Worm (Caenorhabditis elegans) whole organism, L4 larva: ENCODE measurements around the gene T15B7.15.

Source experiments
- F26F4.8 ChIP-seq: fragments of 200-800 bp; sonication (Bioruptor generic); conservative IDR thresholded peaks from 2 replicates; pipeline ENCODE4 v1.3.6; 2022; ENCODE audit warnings: missing genetic modification characterization, missing compliant biosample characterization
- R02D3.7 ChIP-seq: fragments of 150-350 bp; sonication (generic microtip); optimal IDR thresholded peaks from 3 replicates; lab custom pipeline; 2014; ENCODE audit warnings: missing biosample characterization, missing genetic modification characterization
- T20F7.1 ChIP-seq: fragments of 200-800 bp; sonication (Bioruptor generic); optimal IDR thresholded peaks from 2 replicates; lab custom pipeline; 2018; ENCODE audit warnings: mild to moderate bottlenecking, missing genetic modification characterization, missing compliant biosample characterization
- Y105C5A.15 ChIP-seq: fragments of 200-800 bp; sonication (Bioruptor generic); IDR thresholded peaks from 2 replicates; pipeline ENCODE4 v1.3.6; 2022; ENCODE audit warnings: missing genetic modification characterization, missing compliant biosample characterization
- Y48G9A.11 ChIP-seq: fragments of 200-800 bp; sonication (Bioruptor generic); IDR thresholded peaks from 2 replicates; pipeline ENCODE4 v1.3.6; 2022; ENCODE audit warnings: missing genetic modification reagents, missing genetic modification characterization, missing compliant biosample characterization
- Y5F2A.4 ChIP-seq: fragments of 200-800 bp; sonication (Bioruptor generic); optimal IDR thresholded peaks from 2 replicates; lab custom pipeline; 2018; ENCODE audit warnings: mild to moderate bottlenecking, missing genetic modification characterization, missing compliant biosample characterization
- aha-1 ChIP-seq: fragments of 150-350 bp; peaks from one replicate; lab custom pipeline; 2014; ENCODE audit warnings: missing biosample characterization, missing genetic modification characterization
- aly-2 ChIP-seq: sonication (generic microtip); optimal IDR thresholded peaks from 2 replicates; lab custom pipeline; 2018; ENCODE audit warnings: missing biosample characterization, missing genetic modification characterization
- ceh-28 ChIP-seq: fragments of 150-350 bp; optimal IDR thresholded peaks from 2 replicates; lab custom pipeline; 2014; ENCODE audit warnings: missing biosample characterization, missing genetic modification reagents, missing genetic modification characterization
- ceh-32 ChIP-seq: sonication (generic microtip); optimal IDR thresholded peaks from 2 replicates; lab custom pipeline; 2016; ENCODE audit warnings: mild to moderate bottlenecking, missing genetic modification characterization, missing compliant biosample characterization; ENCODE audit not compliant: poor library complexity
- ceh-82 ChIP-seq: sonication (generic microtip); optimal IDR thresholded peaks from 2 replicates; lab custom pipeline; 2017; ENCODE audit warnings: missing biosample characterization, missing genetic modification characterization
- ces-1 ChIP-seq: fragments of 150-350 bp; sonication (generic microtip); optimal IDR thresholded peaks from 4 replicates; lab custom pipeline; 2014; ENCODE audit warnings: missing biosample characterization, missing genetic modification reagents, missing genetic modification characterization
- ctbp-1 ChIP-seq: fragments of 200-800 bp; sonication (Bioruptor generic); IDR thresholded peaks from 2 replicates; pipeline ENCODE4 v1.3.6; 2022; ENCODE audit warnings: missing genetic modification reagents, missing genetic modification characterization, missing compliant biosample characterization
- daf-12 ChIP-seq: fragments of 150-350 bp; optimal IDR thresholded peaks from 2 replicates; lab custom pipeline; 2014; ENCODE audit warnings: missing biosample characterization, missing genetic modification reagents, missing genetic modification characterization
- daf-16 ChIP-seq, 3 experiments: sonication (generic microtip); optimal IDR thresholded peaks; 2 replicates each; lab custom pipeline; 2016 to 2017; ENCODE audit warnings: missing genetic modification characterization in 3 of 3, missing genetic modification reagents in 3 of 3, mild to moderate bottlenecking in 2 of 3, missing compliant biosample characterization in 2 of 3, missing biosample characterization in 1 of 3, moderate library complexity in 1 of 3
- dmd-6 ChIP-seq: fragments of 200-800 bp; sonication (Bioruptor generic); IDR thresholded peaks from 2 replicates; pipeline ENCODE4 v1.3.6; 2022; ENCODE audit warnings: missing genetic modification reagents, missing genetic modification characterization, missing compliant biosample characterization
- dpl-1 ChIP-seq: fragments of 150-350 bp; optimal IDR thresholded peaks from 2 replicates; lab custom pipeline; 2014; ENCODE audit warnings: missing biosample characterization, missing genetic modification reagents, missing genetic modification characterization
- dve-1 ChIP-seq: sonication (generic microtip); optimal IDR thresholded peaks from 2 replicates; lab custom pipeline; 2017; ENCODE audit warnings: antibody characterized with exemption, mild to moderate bottlenecking, missing genetic modification characterization, missing compliant biosample characterization; ENCODE audit not compliant: insufficient read depth
- egl-27 ChIP-seq: sonication (generic microtip); optimal IDR thresholded peaks from 3 replicates; lab custom pipeline; 2017; ENCODE audit warnings: missing biosample characterization, missing genetic modification reagents, missing genetic modification characterization
- egl-43 ChIP-seq: fragments of 200-800 bp; sonication (Bioruptor generic); IDR thresholded peaks from 2 replicates; pipeline ENCODE4 v1.3.6; 2022; ENCODE audit warnings: missing genetic modification reagents, missing genetic modification characterization, missing compliant biosample characterization
- hif-1 ChIP-seq, 2 experiments: sonication (generic microtip); optimal IDR thresholded peaks; 2 replicates each; lab custom pipeline; 2016 to 2017; ENCODE audit warnings: missing compliant biosample characterization in 2 of 2, missing genetic modification characterization in 2 of 2, missing genetic modification reagents in 2 of 2, missing genotype in 2 of 2, mild to moderate bottlenecking in 1 of 2
- hlh-11 ChIP-seq: fragments of 200-800 bp; sonication (Bioruptor generic); optimal IDR thresholded peaks from 2 replicates; lab custom pipeline; 2018; ENCODE audit warnings: mild to moderate bottlenecking, missing genetic modification characterization, missing compliant biosample characterization
- lim-7 ChIP-seq: fragments of 200-800 bp; sonication (Bioruptor generic); IDR thresholded peaks from 2 replicates; pipeline ENCODE4 v1.3.6; 2022; ENCODE audit warnings: missing genetic modification characterization, missing compliant biosample characterization
- lin-1 ChIP-seq: fragments of 200-800 bp; sonication (Bioruptor generic); IDR thresholded peaks from 2 replicates; pipeline ENCODE4 v1.3.6; 2022; ENCODE audit warnings: missing genetic modification reagents, missing genetic modification characterization, missing compliant biosample characterization
- madf-5 ChIP-seq, 2 experiments: fragments of 200-800 bp; sonication (Bioruptor generic); IDR thresholded peaks; 2 replicates each; pipeline ENCODE4 v1.3.6; 2022; ENCODE audit warnings: missing compliant biosample characterization in 2 of 2, missing genetic modification characterization in 2 of 2
- mdl-1 ChIP-seq, 2 experiments: fragments of 150-350 bp in 1 of 2; sonication (generic microtip) in 1 of 2; optimal IDR thresholded peaks; 2 replicates each; lab custom pipeline; 2014 to 2017; ENCODE audit warnings: missing biosample characterization in 2 of 2, missing genetic modification characterization in 2 of 2
- mes-2 ChIP-seq: sonication (generic microtip); optimal IDR thresholded peaks from 2 replicates; lab custom pipeline; 2016; ENCODE audit warnings: missing genotype, mild to moderate bottlenecking, missing genetic modification characterization, missing compliant biosample characterization; ENCODE audit not compliant: poor library complexity, severe bottlenecking
- nhr-10 ChIP-seq: fragments of 150-350 bp; optimal IDR thresholded peaks from 2 replicates; lab custom pipeline; 2014; ENCODE audit warnings: missing biosample characterization, missing genetic modification characterization
- nhr-111 ChIP-seq: fragments of 200-800 bp; sonication (Bioruptor generic); optimal IDR thresholded peaks from 2 replicates; lab custom pipeline; 2018; ENCODE audit warnings: mild to moderate bottlenecking, missing genetic modification characterization, missing compliant biosample characterization
- nhr-28 ChIP-seq: fragments of 150-350 bp; optimal IDR thresholded peaks from 2 replicates; lab custom pipeline; 2014; ENCODE audit warnings: missing biosample characterization, missing genetic modification characterization
- pha-4 ChIP-seq, 2 experiments: fragments of 150-350 bp in 1 of 2; fragments of 200-800 bp in 1 of 2; sonication (Bioruptor generic) in 1 of 2; IDR thresholded peaks in 1 of 2; optimal IDR thresholded peaks in 1 of 2; 2 replicates each; pipeline versions ENCODE4 v1.3.6 to Lab custom; 2014 to 2022; ENCODE audit warnings: missing genetic modification characterization in 2 of 2, missing genetic modification reagents in 2 of 2, missing biosample characterization in 1 of 2, missing compliant biosample characterization in 1 of 2
- pqm-1 ChIP-seq: sonication (generic microtip); optimal IDR thresholded peaks from 2 replicates; lab custom pipeline; 2017; ENCODE audit warnings: missing biosample characterization, missing genetic modification characterization
- sdz-12 ChIP-seq: fragments of 200-800 bp; sonication (Bioruptor generic); optimal IDR thresholded peaks from 2 replicates; lab custom pipeline; 2018; ENCODE audit warnings: mild to moderate bottlenecking, missing genetic modification characterization, missing compliant biosample characterization
- set-16 ChIP-seq: fragments of 200-800 bp; sonication (Bioruptor generic); IDR thresholded peaks from 2 replicates; pipeline ENCODE4 v1.3.6; 2022; ENCODE audit warnings: missing genetic modification reagents, missing genetic modification characterization, missing compliant biosample characterization
- snpc-1.2 ChIP-seq: fragments of 200-800 bp; sonication (Bioruptor generic); IDR thresholded peaks from 2 replicates; pipeline ENCODE4 v1.3.6; 2022; ENCODE audit warnings: missing genetic modification reagents, missing genetic modification characterization, missing compliant biosample characterization
- snpc-4 ChIP-seq: fragments of 150-350 bp; optimal IDR thresholded peaks from 2 replicates; lab custom pipeline; 2014; ENCODE audit warnings: missing biosample characterization, missing genetic modification characterization
- tra-1 ChIP-seq: fragments of 200-800 bp; sonication (Bioruptor generic); IDR thresholded peaks from 2 replicates; pipeline ENCODE4 v1.3.6; 2022; ENCODE audit warnings: missing genetic modification reagents, missing genetic modification characterization, missing compliant biosample characterization
- unc-130 ChIP-seq: sonication (generic microtip); optimal IDR thresholded peaks from 2 replicates; lab custom pipeline; 2016; ENCODE audit warnings: missing genetic modification reagents, missing genetic modification characterization, missing compliant biosample characterization
- vab-7 ChIP-seq: fragments of 200-800 bp; sonication (Bioruptor generic); IDR thresholded peaks from 2 replicates; pipeline ENCODE4 v1.3.6; 2022; ENCODE audit warnings: missing genetic modification reagents, missing genetic modification characterization, missing compliant biosample characterization
- zag-1 ChIP-seq: fragments of 150-350 bp; optimal IDR thresholded peaks from 2 replicates; lab custom pipeline; 2014; ENCODE audit warnings: missing biosample characterization, missing genetic modification characterization
- zfp-2 ChIP-seq: sonication (generic microtip); optimal IDR thresholded peaks from 2 replicates; lab custom pipeline; 2016; ENCODE audit warnings: mild to moderate bottlenecking, missing genetic modification characterization, missing compliant biosample characterization
- zfp-3 ChIP-seq: fragments of 200-800 bp; sonication (Bioruptor generic); conservative IDR thresholded peaks from 2 replicates; pipeline ENCODE4 v1.3.6; 2022; ENCODE audit warnings: missing genetic modification reagents, missing genetic modification characterization, missing compliant biosample characterization
- ztf-11 ChIP-seq: fragments of 150-350 bp; optimal IDR thresholded peaks from 2 replicates; lab custom pipeline; 2014; ENCODE audit warnings: missing biosample characterization, missing genetic modification characterization
- ztf-7 ChIP-seq: fragments of 150-350 bp; optimal IDR thresholded peaks from 2 replicates; lab custom pipeline; 2014; ENCODE audit warnings: missing biosample characterization, missing genetic modification characterization

The T15B7.15 gene

DNA sequence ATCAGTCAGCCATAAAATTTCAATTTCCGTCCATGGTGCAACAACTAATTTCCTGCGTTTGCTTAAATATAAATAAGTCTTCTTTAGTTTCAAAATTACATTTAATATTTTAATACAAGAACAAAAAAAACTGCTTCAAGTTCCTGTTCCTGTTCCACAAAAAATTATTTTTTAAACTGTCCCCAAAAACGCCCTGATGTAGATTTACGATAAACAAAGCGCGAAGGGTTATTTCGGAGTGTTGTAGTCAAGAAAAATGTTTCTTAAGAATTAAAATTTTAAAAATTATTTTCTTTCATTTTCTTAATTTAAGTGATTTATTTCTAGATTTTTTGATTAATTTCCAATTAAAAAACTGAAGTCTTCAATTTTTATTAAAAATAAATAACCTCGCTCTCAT lies at the start of gene T15B7.15:
T15B7.15 (minus strand) TSS at position 67 of the 400 bp plus-strand sequence.
- no peak for TF ChIP-seq egl-43
- peak; percentile 77 for TF ChIP-seq dpl-1
- peak; percentile 92 for TF ChIP-seq Y48G9A.11 (GFP tag; lab: Robert Waterston, UW)
- TF ChIP-seq R02D3.7, result peak; percentile 85
- TF ChIP-seq daf-16 (GFP tag; optimal IDR thresholded peaks at IDR 0.05; lab: Kevin White, UChicago), result no peak
- TF ChIP-seq daf-16 (tag; optimal IDR thresholded peaks at IDR 0.05; lab: Kevin White, UChicago), result no peak
- no peak for TF ChIP-seq F26F4.8 (GFP tag; lab: Robert Waterston, UW)
- TF ChIP-seq ztf-7 (tag; lab: Kevin White, UChicago), result no peak
- TF ChIP-seq ztf-11, result no peak
- TF ChIP-seq Y5F2A.4 (GFP tag; lab: Kevin White, UChicago), result no peak
- no peak for TF ChIP-seq ces-1 (GFP tag; lab: Kevin White, UChicago)
- TF ChIP-seq mes-2 (tag; lab: Kevin White, UChicago), result peak; percentile 58
- TF ChIP-seq madf-5 (GFP tag; IDR thresholded peaks at IDR 0.05; lab: Robert Waterston, UW), result no peak
- TF ChIP-seq T20F7.1 (GFP tag; lab: Kevin White, UChicago), result peak; percentile 94

DNA sequence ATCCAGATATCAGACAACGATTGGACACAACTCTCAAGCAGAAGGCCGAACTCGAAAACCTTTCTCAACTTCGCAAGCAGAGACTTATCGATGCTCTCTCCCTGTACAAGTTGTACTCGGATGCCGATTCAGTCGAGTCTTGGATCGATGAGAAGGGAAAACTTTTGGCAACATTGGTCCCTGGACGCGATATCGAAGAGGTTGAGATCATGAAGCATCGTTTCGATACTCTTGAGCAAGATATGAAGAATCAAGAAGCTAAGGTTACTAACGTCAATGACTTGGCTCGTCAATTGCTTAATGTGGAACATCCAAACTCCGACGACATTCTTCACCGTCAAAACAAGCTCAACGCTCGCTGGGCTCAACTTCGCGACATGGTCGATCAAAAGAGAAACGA lies 46.6 kb upstream of the T15B7.15 start:
- TF ChIP-seq ztf-11 (no peak), lim-7 (no peak), tra-1 (GFP tag; lab: Robert Waterston, UW) (no peak), unc-130 (GFP tag; lab: Kevin White, UChicago) (no peak), aha-1 (tag; lab: Kevin White, UChicago) (peak; percentile 94)

DNA sequence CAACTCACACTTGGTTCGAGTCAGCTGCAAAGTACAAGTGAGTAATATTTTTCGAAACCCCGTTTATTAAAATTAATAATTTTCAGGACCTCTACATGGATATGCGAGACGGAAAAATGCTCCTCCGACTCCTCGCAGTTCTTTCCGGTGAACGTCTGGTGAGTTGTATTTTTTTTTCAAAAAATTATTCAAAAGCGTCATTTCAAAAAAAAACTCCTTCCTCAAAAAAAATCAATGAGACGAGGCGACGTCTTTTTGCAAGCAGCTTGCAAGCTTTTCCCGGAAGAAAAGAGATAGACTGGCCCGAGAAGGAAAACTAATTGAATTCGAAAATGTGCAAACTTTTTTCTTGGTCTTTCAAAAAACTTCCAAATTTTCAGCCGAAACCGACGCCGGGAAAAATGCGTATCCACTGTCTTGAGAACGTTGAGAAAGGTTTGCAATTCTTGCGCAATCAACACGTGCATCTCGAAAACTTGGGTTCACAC lies 44.0 kb upstream of the T15B7.15 start:
- no peak for TF ChIP-seq pha-4 (GFP tag; IDR thresholded peaks at IDR 0.05; lab: Robert Waterston, UW)
- no peak for TF ChIP-seq pha-4 (tag; optimal IDR thresholded peaks at IDR 0.05; lab: Kevin White, UChicago)
- peak; percentile 92 for TF ChIP-seq aha-1 (tag; lab: Kevin White, UChicago)
- TF ChIP-seq, all 104 proteins: peak for 1

DNA sequence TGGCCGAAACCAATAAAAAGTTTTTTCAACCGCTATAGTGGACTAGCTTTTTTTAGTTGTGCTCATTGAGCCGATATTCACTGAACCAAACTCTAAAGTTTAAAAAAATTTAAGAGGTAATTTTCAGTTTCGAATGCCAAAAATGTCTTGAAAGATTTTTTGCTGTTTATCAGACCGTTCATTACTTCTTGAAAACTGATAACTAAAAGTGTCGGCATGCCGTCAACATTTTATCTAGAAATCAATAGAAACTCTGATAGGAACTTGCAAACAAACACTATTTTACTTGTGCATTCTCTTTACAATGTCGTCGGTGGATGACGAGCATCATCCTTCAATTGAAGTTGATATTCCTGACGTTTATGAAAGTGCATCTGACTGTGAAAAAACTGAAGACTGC lies 43.3 kb upstream of the T15B7.15 start:
- peak; percentile 55 for TF ChIP-seq nhr-28 (tag; lab: Kevin White, UChicago)
- TF ChIP-seq daf-16 (GFP tag; optimal IDR thresholded peaks at IDR 0.05; lab: Kevin White, UChicago), result no peak
- TF ChIP-seq daf-16 (tag; optimal IDR thresholded peaks at IDR 0.05; lab: Kevin White, UChicago), result peak; percentile 79
- TF ChIP-seq set-16, result no peak
- TF ChIP-seq zag-1 (tag; lab: Kevin White, UChicago), result no peak
- TF ChIP-seq ces-1 (GFP tag; lab: Kevin White, UChicago), result no peak
- peak; percentile 30 for TF ChIP-seq hlh-11
- TF ChIP-seq lin-1 (GFP tag; lab: Robert Waterston, UW), result no peak
- TF ChIP-seq dve-1 (tag; lab: Kevin White, UChicago), result peak; percentile 14
- TF ChIP-seq snpc-4 (tag; lab: Kevin White, UChicago), result no peak
- TF ChIP-seq ctbp-1 (GFP tag; lab: Robert Waterston, UW), result no peak
- TF ChIP-seq ceh-82, result no peak
- no peak for TF ChIP-seq aly-2
- TF ChIP-seq nhr-111, result no peak
- TF ChIP-seq T20F7.1 (GFP tag; lab: Kevin White, UChicago), result no peak
- no peak for TF ChIP-seq Y105C5A.15 (GFP tag; lab: Robert Waterston, UW)
- no peak for TF ChIP-seq mdl-1 (tag; optimal IDR thresholded peaks at IDR 0.05; lab: Kevin White, UChicago)
- TF ChIP-seq daf-12 (tag; lab: Kevin White, UChicago), result no peak
- no peak for TF ChIP-seq tra-1 (GFP tag; lab: Robert Waterston, UW)
- TF ChIP-seq dmd-6 (GFP tag; lab: Robert Waterston, UW), result peak; percentile 31; the same call in 1 of the 2 replicates
- TF ChIP-seq snpc-1.2 (GFP tag; lab: Robert Waterston, UW), result no peak
- TF ChIP-seq zfp-2 (tag; lab: Kevin White, UChicago), result no peak
- TF ChIP-seq pqm-1 (tag; lab: Kevin White, UChicago), result peak; percentile 72
- no peak for TF ChIP-seq sdz-12 (GFP tag; lab: Kevin White, UChicago)
- no peak for TF ChIP-seq hif-1 (tag; optimal IDR thresholded peaks at IDR 0.05; lab: Kevin White, UChicago)
- no peak for TF ChIP-seq ceh-28 (tag; lab: Kevin White, UChicago)
- TF ChIP-seq vab-7 (GFP tag; lab: Robert Waterston, UW), result no peak
- TF ChIP-seq nhr-10 (tag; lab: Kevin White, UChicago), result no peak
- TF ChIP-seq zfp-3 (GFP tag; lab: Robert Waterston, UW), result no peak
- no peak for TF ChIP-seq egl-27 (tag; lab: Kevin White, UChicago)
- TF ChIP-seq ceh-32, result no peak
- TF ChIP-seq R02D3.7, result no peak
